Worm (Caenorhabditis elegans) whole organism, mixed stage, embryonic: ENCODE data around the gene F01G10.5.

Source experiments
- pha-4 ChIP-seq: fragments of 150-350 bp; optimal IDR thresholded peaks from 2 replicates; lab custom pipeline; 2018; ENCODE audit warnings: missing biosample characterization, missing genetic modification reagents, missing genetic modification characterization
- unc-120 ChIP-seq: sonication (generic microtip); optimal IDR thresholded peaks from 2 replicates; lab custom pipeline; 2017; ENCODE audit warnings: missing genetic modification characterization, missing compliant biosample characterization; ENCODE audit not compliant: poor library complexity, severe bottlenecking
- unc-39 ChIP-seq: fragments of 150-350 bp; optimal IDR thresholded peaks from 2 replicates; lab custom pipeline; 2014; ENCODE audit warnings: missing biosample characterization, missing genetic modification characterization

DNA sequence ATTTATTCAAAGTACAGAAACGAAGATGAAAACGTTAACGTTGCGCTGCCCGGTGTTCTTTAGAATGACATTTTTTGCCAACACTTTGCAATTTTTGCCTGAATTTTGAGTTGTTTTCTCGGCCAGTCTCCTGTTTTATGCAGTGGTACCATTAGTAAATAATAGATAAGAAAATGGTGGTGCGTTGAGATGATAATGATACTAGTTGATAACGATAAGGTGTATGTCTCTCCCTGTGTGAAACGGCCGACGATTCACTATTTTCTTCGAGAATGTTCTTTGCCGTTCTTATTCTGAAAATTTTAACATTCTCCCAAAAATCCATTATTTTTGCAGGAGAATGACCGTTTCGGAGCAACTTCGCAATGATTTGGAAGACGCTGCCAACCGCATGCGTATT, 12.4 kb upstream of the F01G10.5 start, which contains the start of gene tkt-1:
- TF ChIP-seq pha-4 (tag; lab: Kevin White, UChicago), result no peak
- TF ChIP-seq unc-39, result no peak
- no peak for TF ChIP-seq unc-120
